Fruit fly (Drosophila melanogaster): Measurements from ENCODE around the gene CG4998.

The CG4998 gene

dm6 chr3L:16359795-16360194 is 21.0 kb downstream of the CG4998 start (continued):
- TF ChIP-seq aop (GFP tag; IDR thresholded peaks at IDR 0.05) (no peak), CG12219 (GFP tag; optimal IDR thresholded peaks at IDR 0.05) (no peak), klu (GFP tag; IDR thresholded peaks at IDR 0.05) (no peak), Aef1 (GFP tag; IDR thresholded peaks at IDR 0.05) (no peak), her (GFP tag; optimal IDR thresholded peaks at IDR 0.05) (no peak)

dm6 chr3L:16361200-16361815 is 22.5 kb downstream of the CG4998 start:
- TF ChIP-seq Dbx (GFP tag; IDR thresholded peaks at IDR 0.05) = 0 out of 3 replicates have a peak, but pooled peaks have one; percentile 12
- TF ChIP-seq CG8478 (optimal IDR thresholded peaks at IDR 0.05) = peak; percentile 45
- TF ChIP-seq CG30403 (GFP tag; optimal IDR thresholded peaks at IDR 0.05) = no peak
- 0 out of 2 replicates have a peak, but pooled peaks have one; percentile 12 for TF ChIP-seq CG9932 (GFP tag; IDR thresholded peaks at IDR 0.05)
- TF ChIP-seq hb (GFP tag; IDR thresholded peaks at IDR 0.05; ENCODE audit: partially characterized antibody) = 0 out of 3 replicates have a peak, but pooled peaks have one; percentile 28
- peak; percentile 7; the same call in 1 of the 2 replicates for TF ChIP-seq CG3847 (GFP tag; IDR thresholded peaks at IDR 0.05)
- TF ChIP-seq Gug (GFP tag; IDR thresholded peaks at IDR 0.05) = no peak
- no peak for TF ChIP-seq CG34422 (GFP tag; IDR thresholded peaks at IDR 0.05)
- peak; percentile 21; the same call in 1 of the 2 replicates for TF ChIP-seq Drgx (GFP tag; IDR thresholded peaks at IDR 0.05)
- no peak for TF ChIP-seq ham (GFP tag; IDR thresholded peaks at IDR 0.05)
- TF ChIP-seq Scr (GFP tag; IDR thresholded peaks at IDR 0.05; ENCODE audit: partially characterized antibody) = no peak
- no peak for TF ChIP-seq caup (GFP tag; optimal IDR thresholded peaks at IDR 0.05; ENCODE audit: severe bottlenecking)
- TF ChIP-seq CG7556 (GFP tag; optimal IDR thresholded peaks at IDR 0.05) = no peak
- TF ChIP-seq nom (GFP tag; optimal IDR thresholded peaks at IDR 0.05) = peak; percentile 94
- TF ChIP-seq CG6791 (GFP tag; IDR thresholded peaks at IDR 0.05; ENCODE audit: partially characterized antibody) = no peak
- TF ChIP-seq Med (GFP tag) = peak; percentile 57
- TF ChIP-seq GATAe (GFP tag; conservative IDR thresholded peaks at IDR 0.05) = no peak
- TF ChIP-seq bsh (GFP tag; optimal IDR thresholded peaks at IDR 0.05) = peak in 1 of 2 experiments; percentile 89

- TF ChIP-seq sens-2 (GFP tag; IDR thresholded peaks at IDR 0.05) = no peak
- no peak for TF ChIP-seq TFAM (GFP tag; optimal IDR thresholded peaks at IDR 0.05)
Observed at dm6 chr3L:16362119-16362653, 23.4 kb downstream of the CG4998 start, which contains the start of gene Cpr72Ea. Cpr72Ea (plus strand) TSS chr3L:16362603.

- TF ChIP-seq Sox100B (GFP tag; optimal IDR thresholded peaks at IDR 0.05) (peak; percentile 6), CG9215 (GFP tag; IDR thresholded peaks at IDR 0.05) (no peak), nom (GFP tag; optimal IDR thresholded peaks at IDR 0.05) (peak; percentile 89), CG18011 (GFP tag; optimal IDR thresholded peaks at IDR 0.05) (no peak), tio (GFP tag; optimal IDR thresholded peaks at IDR 0.05) (no peak), Xbp1 (GFP tag; optimal IDR thresholded peaks at IDR 0.05) (no peak), Drgx (GFP tag; IDR thresholded peaks at IDR 0.05) (peak; percentile 63), dm (GFP tag; optimal IDR thresholded peaks at IDR 0.05) (no peak), Kr (GFP tag; optimal IDR thresholded peaks at IDR 0.05) (no peak), CG4328 (GFP tag; optimal IDR thresholded peaks at IDR 0.05) (no peak), CG12071 (GFP tag; optimal IDR thresholded peaks at IDR 0.05) (no peak), Med (GFP tag) (peak; percentile 44), Taf1 (GFP tag; IDR thresholded peaks at IDR 0.05) (no peak), CG11093 (GFP tag; IDR thresholded peaks at IDR 0.05) (no peak), CkIIα-i1 (GFP tag; IDR thresholded peaks at IDR 0.05) (no peak), pzg (GFP tag; optimal IDR thresholded peaks at IDR 0.05) (no peak), chn (GFP tag; optimal IDR thresholded peaks at IDR 0.05) (no peak), Blimp-1 (GFP tag; optimal IDR thresholded peaks at IDR 0.05) (peak; percentile 30), Hsf (GFP tag; optimal IDR thresholded peaks at IDR 0.05) (peak; percentile 6), MESR4 (GFP tag; optimal IDR thresholded peaks at IDR 0.05) (no peak), CG7839 (tag; optimal IDR thresholded peaks at IDR 0.05) (peak; percentile 8), CG10979 (tag; optimal IDR thresholded peaks at IDR 0.05) (peak; percentile 16), E2f2 (GFP tag; IDR thresholded peaks at IDR 0.05) (no peak), Six4 (GFP tag; optimal IDR thresholded peaks at IDR 0.05) (no peak)
Observed at dm6 chr3L:16364182-16364581, 25.4 kb downstream of the CG4998 start.
